Worm (Caenorhabditis elegans): ENCODE data around the gene srz-1.

The srz-1 gene

DNA sequence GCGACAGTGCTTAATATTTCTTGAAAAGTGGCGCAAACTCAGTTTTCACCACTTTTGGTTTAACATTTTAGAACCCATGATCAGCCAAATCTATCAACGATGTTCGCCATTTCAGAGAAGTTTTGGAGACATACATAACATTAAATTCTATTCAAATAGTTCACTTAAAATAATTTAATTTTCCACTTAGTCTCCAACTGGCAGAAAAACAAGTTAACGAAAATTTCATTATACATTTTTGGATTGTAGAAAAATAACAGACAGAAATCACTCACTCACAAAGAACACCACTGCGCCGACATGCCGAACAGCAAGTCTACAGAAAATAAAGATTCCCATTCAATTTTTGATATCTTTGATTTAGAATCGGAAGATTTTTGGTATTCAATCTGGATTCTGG is 4.3 kb downstream of the srz-1 start, which contains the start of gene srw-44:
Gene srw-44, plus strand, starts transcription at position 301 of the 400 bp plus-strand sequence.
- TF ChIP-seq ceh-43 (GFP tag; optimal IDR thresholded peaks at IDR 0.05) (no peak), ztf-11 (tag; optimal IDR thresholded peaks at IDR 0.05) (no peak), nhr-76 (tag; optimal IDR thresholded peaks at IDR 0.05) (no peak), elt-3 (tag; optimal IDR thresholded peaks at IDR 0.05) (no peak), nhr-237 (tag; optimal IDR thresholded peaks at IDR 0.05) (no peak), lin-32 (GFP tag; optimal IDR thresholded peaks at IDR 0.05) (no peak), nhr-28 (tag; optimal IDR thresholded peaks at IDR 0.05) (no peak), sem-2 (GFP tag; optimal IDR thresholded peaks at IDR 0.05) (no peak), ham-2 (GFP tag; optimal IDR thresholded peaks at IDR 0.05) (no peak), lsy-2 (tag; optimal IDR thresholded peaks at IDR 0.05) (no peak), snpc-4 (tag; optimal IDR thresholded peaks at IDR 0.05) (no peak), pha-4 (tag; optimal IDR thresholded peaks at IDR 0.05) (no peak)

ce11 chrV:16682886-16683285 is 7.2 kb downstream of the srz-1 start, which contains the start of gene srw-36:
TSS of gene srw-36 (plus strand) at chrV:16683186.
- TF ChIP-seq pha-4 (tag; optimal IDR thresholded peaks at IDR 0.05) (no peak), ceh-83 (GFP tag; optimal IDR thresholded peaks at IDR 0.05) (no peak), hlh-1 (tag; optimal IDR thresholded peaks at IDR 0.05) (no peak), nhr-2 (tag; optimal IDR thresholded peaks at IDR 0.05) (no peak), bed-3 (GFP tag; optimal IDR thresholded peaks at IDR 0.05) (no peak), sptf-1 (tag; optimal IDR thresholded peaks at IDR 0.05) (no peak), M03D4.4 (tag; optimal IDR thresholded peaks at IDR 0.05) (no peak), unc-62 (GFP tag; optimal IDR thresholded peaks at IDR 0.05) (no peak), blmp-1 (tag; optimal IDR thresholded peaks at IDR 0.05) (no peak), ces-1 (GFP tag; optimal IDR thresholded peaks at IDR 0.05) (no peak), nhr-76 (tag; optimal IDR thresholded peaks at IDR 0.05) (no peak)

DNA sequence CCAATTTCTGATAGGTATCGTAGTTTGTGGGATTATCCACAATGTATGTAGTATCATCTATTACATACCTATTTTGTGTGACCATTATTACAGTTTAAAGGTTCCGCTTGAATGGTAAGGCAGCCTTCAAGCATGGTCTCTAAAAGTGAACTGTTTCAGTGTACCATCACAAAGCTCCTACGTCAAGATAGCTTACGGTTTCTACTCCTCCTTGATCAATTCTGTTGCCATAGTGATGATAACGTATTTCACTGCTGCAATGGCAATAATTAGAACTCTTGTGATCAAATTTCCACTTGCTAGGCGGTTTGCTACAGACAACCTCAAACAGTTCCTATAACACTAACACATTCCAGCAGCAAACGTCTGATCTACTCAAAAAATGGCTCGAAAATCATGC is 7.7 kb downstream of the srz-1 start:
- TF ChIP-seq M03D4.4 (tag; optimal IDR thresholded peaks at IDR 0.05) (no peak), flh-1 (GFP tag; optimal IDR thresholded peaks at IDR 0.05) (no peak), drap-1 (GFP tag; optimal IDR thresholded peaks at IDR 0.05) (no peak), tbx-8 (GFP tag; optimal IDR thresholded peaks at IDR 0.05) (no peak), ces-1 (GFP tag; optimal IDR thresholded peaks at IDR 0.05) (no peak), bed-3 (GFP tag; optimal IDR thresholded peaks at IDR 0.05) (no peak)

DNA sequence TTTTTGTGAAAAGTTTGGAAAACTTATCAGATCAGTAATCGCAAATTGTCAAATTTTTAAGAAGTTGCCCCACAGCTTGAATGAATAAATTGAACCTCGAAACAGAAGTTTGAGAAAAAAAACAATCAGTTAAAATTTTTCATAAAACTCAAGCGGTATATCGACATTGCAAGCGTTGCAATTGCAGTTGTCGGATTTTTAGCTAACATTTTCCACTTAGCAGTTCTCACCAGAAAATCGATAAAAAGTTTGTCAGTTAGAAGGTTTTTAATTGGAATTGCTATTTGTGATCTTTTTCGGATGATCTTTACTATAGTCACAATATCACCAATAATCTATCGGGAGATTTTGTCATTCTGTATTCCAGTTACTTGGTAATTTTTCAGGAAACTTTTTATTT is 10.1 kb downstream of the srz-1 start, which contains the start of gene srw-43:
Gene srw-43, plus strand, starts transcription at position 301 of the 400 bp plus-strand sequence.
- TF ChIP-seq unc-62 (GFP tag; optimal IDR thresholded peaks at IDR 0.05) (no peak), sem-2 (GFP tag; optimal IDR thresholded peaks at IDR 0.05) (no peak), nhr-12 (tag; optimal IDR thresholded peaks at IDR 0.05) (no peak), snpc-4 (tag; optimal IDR thresholded peaks at IDR 0.05) (no peak), unc-120 (tag; optimal IDR thresholded peaks at IDR 0.05; ENCODE audit: poor library complexity, severe bottlenecking) (no peak), unc-39 (tag; optimal IDR thresholded peaks at IDR 0.05) (no peak), elt-3 (tag; optimal IDR thresholded peaks at IDR 0.05) (no peak)

DNA sequence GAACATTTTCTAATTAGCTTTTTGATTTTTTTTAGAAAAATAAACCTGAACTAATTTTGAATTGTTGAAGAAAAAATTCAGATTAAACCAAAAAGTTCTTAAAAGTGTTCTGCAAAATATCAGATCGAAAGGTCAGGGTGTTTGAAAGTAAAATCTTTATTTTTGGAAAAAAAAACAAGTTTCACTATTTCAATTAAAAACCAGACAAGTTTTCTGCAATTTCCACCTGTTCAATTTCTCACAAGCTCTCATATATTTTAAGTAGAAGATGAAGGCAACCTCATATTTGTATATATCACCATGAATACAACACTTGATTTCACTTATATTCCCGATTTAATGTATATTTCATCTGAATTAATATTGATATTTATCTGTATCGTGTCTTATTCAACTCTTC is 11.6 kb downstream of the srz-1 start, which contains the start of gene srz-102:
Gene srz-102, plus strand, starts transcription at position 301 of the 400 bp plus-strand sequence.
- TF ChIP-seq mab-5 (tag; optimal IDR thresholded peaks at IDR 0.05) (no peak), nhr-28 (tag; optimal IDR thresholded peaks at IDR 0.05) (no peak), lin-13 (tag; optimal IDR thresholded peaks at IDR 0.05) (no peak), unc-62 (GFP tag; optimal IDR thresholded peaks at IDR 0.05) (no peak), snpc-4 (tag; optimal IDR thresholded peaks at IDR 0.05) (no peak), M03D4.4 (tag; optimal IDR thresholded peaks at IDR 0.05) (no peak), drap-1 (GFP tag; optimal IDR thresholded peaks at IDR 0.05) (no peak), pha-4 (tag; optimal IDR thresholded peaks at IDR 0.05) (no peak), lin-32 (GFP tag; optimal IDR thresholded peaks at IDR 0.05) (no peak), blmp-1 (tag; optimal IDR thresholded peaks at IDR 0.05) (no peak), nhr-12 (tag; optimal IDR thresholded peaks at IDR 0.05) (no peak), sem-2 (GFP tag; optimal IDR thresholded peaks at IDR 0.05) (no peak), zip-8 (tag; optimal IDR thresholded peaks at IDR 0.05) (no peak), ham-2 (GFP tag; optimal IDR thresholded peaks at IDR 0.05) (no peak), elt-3 (tag; optimal IDR thresholded peaks at IDR 0.05) (no peak), lsy-2 (tag; optimal IDR thresholded peaks at IDR 0.05) (no peak)

DNA sequence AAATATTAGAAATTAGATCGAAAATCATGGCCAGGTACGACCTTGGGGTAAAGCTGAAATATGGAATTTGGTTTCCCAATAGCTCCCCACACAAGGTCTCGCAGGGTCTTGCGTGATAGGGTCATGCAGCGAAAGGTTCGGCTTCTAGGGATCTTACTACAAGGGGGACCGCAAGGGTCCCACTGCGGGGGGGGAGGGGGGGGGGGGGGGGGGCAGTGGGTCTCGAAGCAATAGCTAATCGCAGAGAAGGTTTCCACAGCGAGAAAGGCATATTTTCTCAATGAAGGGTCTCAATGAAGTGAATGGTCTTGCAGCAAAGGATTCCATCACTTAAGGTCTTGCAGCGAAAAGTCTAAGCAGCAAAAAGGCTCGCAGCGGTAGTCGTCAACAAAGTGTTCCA is 17.3 kb downstream of the srz-1 start:
- no peak for TF ChIP-seq elt-1 (tag; optimal IDR thresholded peaks at IDR 0.05; ENCODE audit: borderline replicate concordance, insufficient read depth)
- TF ChIP-seq flh-1 (GFP tag; optimal IDR thresholded peaks at IDR 0.05): no peak
- TF ChIP-seq elt-3 (tag; optimal IDR thresholded peaks at IDR 0.05): no peak
- TF ChIP-seq ces-1 (GFP tag; optimal IDR thresholded peaks at IDR 0.05): no peak
- no peak for TF ChIP-seq snpc-4 (tag; optimal IDR thresholded peaks at IDR 0.05)
- no peak for TF ChIP-seq ceh-39 (tag; optimal IDR thresholded peaks at IDR 0.05)
- TF ChIP-seq pha-4 (tag; optimal IDR thresholded peaks at IDR 0.05): no peak
- no peak for TF ChIP-seq tbx-8 (GFP tag; optimal IDR thresholded peaks at IDR 0.05)
- TF ChIP-seq mab-5 (tag; optimal IDR thresholded peaks at IDR 0.05): no peak
- no peak for TF ChIP-seq cnd-1 (tag; optimal IDR thresholded peaks at IDR 0.05)
- no peak for TF ChIP-seq mep-1 (tag; optimal IDR thresholded peaks at IDR 0.05)
- no peak for TF ChIP-seq ceh-43 (GFP tag; optimal IDR thresholded peaks at IDR 0.05)
- no peak for TF ChIP-seq M03D4.4 (tag; optimal IDR thresholded peaks at IDR 0.05)
